Worm (Caenorhabditis elegans): Measurements from ENCODE around the gene C35A5.8.

- TF ChIP-seq mdl-1 (tag; optimal IDR thresholded peaks at IDR 0.05), result no peak
- no peak for TF ChIP-seq tlp-1 (tag; optimal IDR thresholded peaks at IDR 0.05)
- TF ChIP-seq ztf-11 (tag; optimal IDR thresholded peaks at IDR 0.05), result no peak
- TF ChIP-seq zag-1 (tag; optimal IDR thresholded peaks at IDR 0.05), result no peak
Measured at ce11 chrV:10501295-10501694, 24.4 kb downstream of the C35A5.8 start, which contains the start of gene C35A5.3.

Measured in whole organism, L1 larva.